Worm (Caenorhabditis elegans) whole organism, mixed stage, embryonic: ENCODE measurements around the gene lis-1.
A peak's percentile ranks its signal among the peaks of the same experiment; 100 is the strongest.

Source experiments
- blmp-1 ChIP-seq: fragments of 150-350 bp; optimal IDR thresholded peaks from 2 replicates; lab custom pipeline; 2014; ENCODE audit warnings: missing biosample characterization, missing genetic modification characterization
- ceh-39 ChIP-seq: fragments of 150-350 bp; optimal IDR thresholded peaks from 2 replicates; lab custom pipeline; 2014; ENCODE audit warnings: missing biosample characterization, missing genetic modification characterization
- ceh-43 ChIP-seq: fragments of 200-800 bp; sonication (Bioruptor generic); optimal IDR thresholded peaks from 2 replicates; lab custom pipeline; 2018; ENCODE audit warnings: mild to moderate bottlenecking, missing genetic modification characterization, moderate library complexity, missing compliant biosample characterization
- ces-1 ChIP-seq: fragments of 150-350 bp; optimal IDR thresholded peaks from 2 replicates; lab custom pipeline; 2014; ENCODE audit warnings: missing biosample characterization, missing genetic modification reagents, missing genetic modification characterization
- lin-13 ChIP-seq: fragments of 150-350 bp; optimal IDR thresholded peaks from 2 replicates; lab custom pipeline; 2014; ENCODE audit warnings: missing biosample characterization, missing genetic modification characterization
- lin-32 ChIP-seq: fragments of 200-800 bp; sonication (Bioruptor generic); optimal IDR thresholded peaks from 2 replicates; lab custom pipeline; 2018; ENCODE audit warnings: mild to moderate bottlenecking, missing genetic modification characterization, missing compliant biosample characterization
- lsy-2 ChIP-seq: fragments of 150-350 bp; optimal IDR thresholded peaks from 2 replicates; lab custom pipeline; 2014; ENCODE audit warnings: missing biosample characterization, missing genetic modification characterization
- mep-1 ChIP-seq: fragments of 150-350 bp; optimal IDR thresholded peaks from 2 replicates; lab custom pipeline; 2017; ENCODE audit warnings: missing biosample characterization, missing genetic modification reagents, missing genetic modification characterization, inconsistent platforms
- nhr-237 ChIP-seq: fragments of 150-350 bp; optimal IDR thresholded peaks from 2 replicates; lab custom pipeline; 2014; ENCODE audit warnings: missing biosample characterization, missing genetic modification characterization
- pha-4 ChIP-seq: fragments of 150-350 bp; optimal IDR thresholded peaks from 2 replicates; lab custom pipeline; 2018; ENCODE audit warnings: missing biosample characterization, missing genetic modification reagents, missing genetic modification characterization
- snpc-4 ChIP-seq: fragments of 150-350 bp; optimal IDR thresholded peaks from 2 replicates; lab custom pipeline; 2014; ENCODE audit warnings: missing biosample characterization, missing genetic modification characterization
- unc-120 ChIP-seq: sonication (generic microtip); optimal IDR thresholded peaks from 2 replicates; lab custom pipeline; 2017; ENCODE audit warnings: missing genetic modification characterization, missing compliant biosample characterization; ENCODE audit not compliant: poor library complexity, severe bottlenecking
- unc-62 ChIP-seq: fragments of 150-350 bp; optimal IDR thresholded peaks from 2 replicates; lab custom pipeline; 2014; ENCODE audit warnings: missing biosample characterization, missing genetic modification reagents, missing genetic modification characterization
- ztf-11 ChIP-seq: fragments of 150-350 bp; optimal IDR thresholded peaks from 2 replicates; lab custom pipeline; 2014; ENCODE audit warnings: missing biosample characterization, missing genetic modification characterization

DNA sequence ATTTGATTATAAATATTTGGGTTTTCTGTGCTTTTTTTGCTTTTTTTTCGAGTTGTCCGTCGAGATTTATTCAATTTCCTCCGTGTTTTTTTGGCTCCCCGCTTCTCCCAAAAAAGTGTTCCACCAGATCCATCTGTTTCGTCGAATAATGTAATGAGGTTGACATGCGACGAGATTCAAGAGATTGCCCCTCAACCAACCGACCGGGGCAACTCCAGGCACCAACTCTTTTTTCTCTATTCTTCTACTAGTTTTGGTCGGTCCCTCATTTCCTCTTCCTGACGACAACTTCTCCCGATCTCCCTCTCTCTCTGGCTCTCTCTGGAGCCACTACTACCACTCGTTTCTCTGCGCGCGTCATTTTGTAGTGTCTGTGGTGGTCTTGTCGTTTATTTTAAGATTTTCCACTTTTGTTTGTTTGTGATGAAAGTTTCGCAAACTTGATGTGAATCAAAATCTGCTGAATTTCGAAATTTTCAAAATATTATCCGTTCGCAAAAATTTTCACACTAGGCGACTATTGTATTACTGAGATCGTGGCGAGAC, 28.7 kb downstream of the lis-1 start:
- TF ChIP-seq pha-4 (tag; lab: Kevin White, UChicago) (no peak), mep-1 (no peak), snpc-4 (tag; lab: Kevin White, UChicago) (no peak), unc-62 (GFP tag; lab: Kevin White, UChicago) (no peak), unc-120 (no peak), nhr-237 (tag; lab: Kevin White, UChicago) (no peak), ztf-11 (tag; lab: Kevin White, UChicago) (no peak), blmp-1 (tag; lab: Kevin White, UChicago) (no peak), lin-13 (no peak), lin-32 (GFP tag; lab: Kevin White, UChicago) (no peak), lsy-2 (tag; lab: Kevin White, UChicago) (no peak), ces-1 (peak; percentile 3), ceh-39 (tag; lab: Kevin White, UChicago) (no peak), ceh-43 (GFP tag; lab: Kevin White, UChicago) (no peak)
